Worm (Caenorhabditis elegans) whole organism, L2 larva: Measurements from ENCODE around the gene chil-8.

Experiments
- aly-2 ChIP-seq: fragments of 150-350 bp; optimal IDR thresholded peaks from 2 replicates; lab custom pipeline; 2014; ENCODE audit warnings: missing biosample characterization, missing genetic modification characterization
- ama-1 ChIP-seq: fragments of 150-350 bp; optimal IDR thresholded peaks from 2 replicates; lab custom pipeline; 2018; ENCODE audit warnings: inconsistent platforms
- blmp-1 ChIP-seq: sonication (generic microtip); optimal IDR thresholded peaks from 2 replicates; lab custom pipeline; 2017; ENCODE audit warnings: missing genetic modification characterization, mild to moderate bottlenecking, missing compliant biosample characterization, antibody characterized with exemption, moderate library complexity; ENCODE audit not compliant: insufficient read depth
- elt-3 ChIP-seq: sonication (generic microtip); optimal IDR thresholded peaks from 2 replicates; lab custom pipeline; 2017; ENCODE audit warnings: missing biosample characterization, missing genetic modification characterization
- lin-11 ChIP-seq: fragments of 150-350 bp; sonication (generic microtip); optimal IDR thresholded peaks from 2 replicates; lab custom pipeline; 2014; ENCODE audit warnings: missing biosample characterization, missing genetic modification characterization, inconsistent platforms, mixed read lengths
- lin-13 ChIP-seq: fragments of 150-350 bp; optimal IDR thresholded peaks from 2 replicates; lab custom pipeline; 2014; ENCODE audit warnings: missing biosample characterization, missing genetic modification reagents, missing genetic modification characterization
- lin-39 ChIP-seq: fragments of 150-350 bp; optimal IDR thresholded peaks from 2 replicates; lab custom pipeline; 2014; ENCODE audit warnings: missing biosample characterization, missing genetic modification reagents, missing genetic modification characterization
- mdl-1 ChIP-seq, 2 experiments: fragments of 150-350 bp in 1 of 2; sonication (generic microtip) in 1 of 2; optimal IDR thresholded peaks; 2 replicates each; lab custom pipeline; 2017; ENCODE audit warnings: missing biosample characterization in 2 of 2, missing genetic modification characterization in 2 of 2
- nhr-11 ChIP-seq: fragments of 150-350 bp; optimal IDR thresholded peaks from 2 replicates; lab custom pipeline; 2014; ENCODE audit warnings: missing biosample characterization, missing genetic modification characterization
- nhr-77 ChIP-seq: fragments of 150-350 bp; optimal IDR thresholded peaks from 2 replicates; lab custom pipeline; 2014; ENCODE audit warnings: missing biosample characterization, missing genetic modification characterization
- snpc-4 ChIP-seq: fragments of 150-350 bp; optimal IDR thresholded peaks from 2 replicates; lab custom pipeline; 2014; ENCODE audit warnings: missing biosample characterization, missing genetic modification characterization
- unc-62 ChIP-seq: fragments of 150-350 bp; optimal IDR thresholded peaks from 2 replicates; lab custom pipeline; 2014; ENCODE audit warnings: missing biosample characterization, missing genetic modification reagents, missing genetic modification characterization

ce11 chrII:9845239-9845638, 27.6 kb downstream of the chil-8 start, which contains the start of gene chil-9:
- no peak for TF ChIP-seq nhr-11 (tag; lab: Kevin White, UChicago)
- TF ChIP-seq ama-1 (lab: Kevin White, UChicago): no peak
- no peak for TF ChIP-seq nhr-77 (tag; lab: Kevin White, UChicago)
- no peak for TF ChIP-seq lin-11 (tag; lab: Kevin White, UChicago)
- no peak for TF ChIP-seq mdl-1 (tag; optimal IDR thresholded peaks at IDR 0.05; lab: Kevin White, UChicago)
- no peak for TF ChIP-seq lin-39 (tag; lab: Kevin White, UChicago)
- no peak for TF ChIP-seq unc-62 (GFP tag; lab: Kevin White, UChicago)
- no peak for TF ChIP-seq snpc-4 (tag; lab: Kevin White, UChicago)
- TF ChIP-seq blmp-1: no peak
- no peak for TF ChIP-seq elt-3 (tag; lab: Kevin White, UChicago)
- no peak for TF ChIP-seq aly-2
- no peak for TF ChIP-seq lin-13 (GFP tag; lab: Kevin White, UChicago)
